Worm (Caenorhabditis elegans): Measurements from ENCODE around the gene Y82E9BL.19.

ce11 chrIII:1307333-1307732 is 24.5 kb upstream of the Y82E9BL.19 start:
- no peak for TF ChIP-seq ama-1 (optimal IDR thresholded peaks at IDR 0.05)
- TF ChIP-seq sea-1 (GFP tag; conservative IDR thresholded peaks at IDR 0.05) = no peak
- no peak for TF ChIP-seq tbx-37 (GFP tag; conservative IDR thresholded peaks at IDR 0.05)
- TF ChIP-seq hmbx-1 (tag; optimal IDR thresholded peaks at IDR 0.05) = no peak
